Worm (Caenorhabditis elegans) whole organism, midembryonic: ENCODE data around the gene B0244.16.

Experiments
- flt-1 ChIP-seq: fragments of 200-800 bp; sonication (Bioruptor generic); IDR thresholded peaks from 2 replicates; pipeline ENCODE4 v1.3.6; 2022; ENCODE audit warnings: missing genetic modification characterization, missing compliant biosample characterization
- ref-1 ChIP-seq: fragments of 200-800 bp; sonication (Bioruptor generic); conservative IDR thresholded peaks from 2 replicates; pipeline ENCODE4 v1.3.6; 2022; ENCODE audit warnings: missing genetic modification reagents, missing genetic modification characterization, missing compliant biosample characterization
- ztf-23 ChIP-seq: fragments of 200-800 bp; sonication (Bioruptor generic); IDR thresholded peaks from 2 replicates; pipeline ENCODE4 v1.3.6; 2022; ENCODE audit warnings: missing genetic modification reagents, missing genetic modification characterization, missing compliant biosample characterization
- ztf-29 ChIP-seq: fragments of 200-800 bp; sonication (Bioruptor generic); IDR thresholded peaks from 2 replicates; pipeline ENCODE4 v1.3.6; 2022; ENCODE audit warnings: missing genetic modification reagents, missing genetic modification characterization, missing compliant biosample characterization

ce11 chrIII:5714230-5714983 is 26.4 kb upstream of the B0244.16 start, which contains the start of gene arf-1:
- TF ChIP-seq ref-1 (GFP tag; lab: Robert Waterston, UW), result no peak
- no peak for TF ChIP-seq ztf-29
- TF ChIP-seq flt-1, result no peak
- TF ChIP-seq ztf-23 (GFP tag; lab: Robert Waterston, UW), result no peak
